Fruit fly (Drosophila melanogaster) whole organism, embryonic: ENCODE measurements around the gene CG9837.

Experiments
- ATbp ChIP-seq: fragments of 200-800 bp; sonication (Bioruptor generic); optimal IDR thresholded peaks from 2 replicates; lab custom pipeline; 2017; ENCODE audit warnings: missing biosample characterization, mild to moderate bottlenecking, missing genetic modification characterization, missing genetic modification reagents
- Bgb ChIP-seq: fragments of 200-800 bp; sonication (Bioruptor generic); IDR thresholded peaks from 2 replicates; pipeline ENCODE4 v1.3.6; 2022; ENCODE audit warnings: missing biosample characterization, missing genetic modification characterization; ENCODE audit not compliant: partially characterized antibody
- CG10267 ChIP-seq: fragments of 200-800 bp; sonication (Bioruptor generic); optimal IDR thresholded peaks from 2 replicates; lab custom pipeline; 2018; ENCODE audit warnings: missing biosample characterization, mild to moderate bottlenecking, missing genetic modification characterization, moderate library complexity
- CG10543 ChIP-seq: fragments of 200-800 bp; sonication (Bioruptor generic); optimal IDR thresholded peaks from 3 replicates; lab custom pipeline; 2017; ENCODE audit warnings: missing biosample characterization, mild to moderate bottlenecking, missing genetic modification characterization, moderate library complexity
- CG10654 ChIP-seq: fragments of 200-800 bp; sonication (Bioruptor generic); optimal IDR thresholded peaks from 2 replicates; lab custom pipeline; 2016; ENCODE audit warnings: missing biosample characterization, missing genetic modification characterization
- CG11247 ChIP-seq: fragments of 200-800 bp; sonication (Bioruptor generic); IDR thresholded peaks from 2 replicates; pipeline ENCODE4 v1.3.6; 2022; ENCODE audit warnings: missing biosample characterization, missing genetic modification characterization
- CG14050 ChIP-seq: fragments of 200-800 bp; sonication (Bioruptor generic); IDR thresholded peaks from 3 replicates; pipeline ENCODE4 v1.3.6; 2022; ENCODE audit warnings: missing biosample characterization, missing genetic modification characterization
- CG15479 ChIP-seq: fragments of 200-800 bp; sonication (Bioruptor generic); optimal IDR thresholded peaks from 3 replicates; lab custom pipeline; 2019; ENCODE audit warnings: missing biosample characterization, mild to moderate bottlenecking, missing genetic modification characterization, moderate library complexity
- CG17829 ChIP-seq: fragments of 200-800 bp; optimal IDR thresholded peaks from 2 replicates; lab custom pipeline; 2019; ENCODE audit warnings: missing biosample characterization, mild to moderate bottlenecking, missing genetic modification characterization, moderate library complexity
- CG2199 ChIP-seq: fragments of 200-800 bp; sonication (Bioruptor generic); IDR thresholded peaks from 3 replicates; pipeline ENCODE4 v1.3.6; 2022; ENCODE audit warnings: missing biosample characterization, missing genetic modification characterization
- CG32772 ChIP-seq: fragments of 200-800 bp; sonication (Bioruptor generic); IDR thresholded peaks from 2 replicates; pipeline ENCODE4 v1.3.6; 2022; ENCODE audit warnings: missing biosample characterization, missing genetic modification characterization
- CG33213 ChIP-seq: fragments of 200-800 bp; sonication (Bioruptor generic); optimal IDR thresholded peaks from 3 replicates; lab custom pipeline; 2016; ENCODE audit warnings: missing biosample characterization, missing genetic modification characterization
- CG34422 ChIP-seq: fragments of 200-800 bp; sonication (Bioruptor generic); IDR thresholded peaks from 3 replicates; pipeline ENCODE4 v1.3.6; 2022; ENCODE audit warnings: missing biosample characterization, missing genetic modification characterization
- CG4820 ChIP-seq: fragments of 200-800 bp; sonication (Bioruptor generic); optimal IDR thresholded peaks from 3 replicates; lab custom pipeline; 2016; ENCODE audit warnings: missing biosample characterization, missing genetic modification characterization
- CG5953 ChIP-seq: fragments of 200-800 bp; sonication (Bioruptor generic); IDR thresholded peaks from 2 replicates; pipeline ENCODE4 v1.3.6; 2022; ENCODE audit warnings: missing biosample characterization, missing genetic modification characterization
- CG7928 ChIP-seq: fragments of 200-800 bp; sonication (Bioruptor generic); optimal IDR thresholded peaks from 2 replicates; lab custom pipeline; 2017; ENCODE audit warnings: missing biosample characterization, mild to moderate bottlenecking, missing genetic modification characterization
- CG8290 ChIP-seq, 3 experiments: fragments of 200-800 bp; sonication (Bioruptor generic); optimal IDR thresholded peaks; 2 replicates each; lab custom pipeline; 2016 to 2019; ENCODE audit warnings: missing biosample characterization in 3 of 3, missing genetic modification characterization in 3 of 3, mild to moderate bottlenecking in 2 of 3, moderate library complexity in 1 of 3
- CG8924 ChIP-seq: fragments of 200-800 bp; optimal IDR thresholded peaks from 3 replicates; lab custom pipeline; 2019; ENCODE audit warnings: missing biosample characterization, mild to moderate bottlenecking, missing genetic modification characterization, moderate library complexity
- Camta ChIP-seq: fragments of 200-800 bp; sonication (Bioruptor generic); optimal IDR thresholded peaks from 2 replicates; lab custom pipeline; 2016; ENCODE audit warnings: missing biosample characterization, missing genetic modification characterization
- D19A ChIP-seq: fragments of 200-800 bp; optimal IDR thresholded peaks from 3 replicates; lab custom pipeline; 2019; ENCODE audit warnings: missing biosample characterization, mild to moderate bottlenecking, missing genetic modification characterization, moderate library complexity
- Dip2 ChIP-seq: fragments of 200-800 bp; sonication (Bioruptor generic); IDR thresholded peaks from 2 replicates; pipeline ENCODE4 v1.3.6; 2022; ENCODE audit warnings: missing biosample characterization, missing genetic modification characterization
- ERR ChIP-seq: fragments of 200-800 bp; sonication (Bioruptor generic); optimal IDR thresholded peaks from 2 replicates; lab custom pipeline; 2016; ENCODE audit warnings: missing biosample characterization, missing genetic modification characterization
- Fer2 ChIP-seq: fragments of 200-800 bp; sonication (Bioruptor generic); optimal IDR thresholded peaks from 2 replicates; lab custom pipeline; 2018; ENCODE audit warnings: missing biosample characterization, mild to moderate bottlenecking, missing genetic modification characterization, moderate library complexity
- Gug ChIP-seq: fragments of 200-800 bp; sonication (Bioruptor generic); IDR thresholded peaks from 4 replicates; pipeline ENCODE4 v1.3.6; 2022; ENCODE audit warnings: missing biosample characterization, missing genetic modification characterization
- Hand ChIP-seq: fragments of 200-800 bp; sonication (Bioruptor generic); optimal IDR thresholded peaks from 2 replicates; lab custom pipeline; 2017; ENCODE audit warnings: mild to moderate bottlenecking, missing biosample characterization, missing genetic modification reagents, missing genetic modification characterization
- HmgD ChIP-seq: fragments of 200-800 bp; sonication (Bioruptor generic); optimal IDR thresholded peaks from 3 replicates; lab custom pipeline; 2016; ENCODE audit warnings: missing biosample characterization, missing genetic modification characterization
- Hmr ChIP-seq: fragments of 200-800 bp; sonication (Bioruptor generic); optimal IDR thresholded peaks from 3 replicates; lab custom pipeline; 2017; ENCODE audit warnings: mild to moderate bottlenecking, missing biosample characterization, missing genetic modification reagents, missing genetic modification characterization
- Med ChIP-seq: fragments of 200-800 bp; sonication (Bioruptor generic); peaks from one replicate; lab custom pipeline; 2016; ENCODE audit warnings: missing biosample characterization, missing genetic modification characterization, mild to moderate bottlenecking, inconsistent platforms, moderate library complexity
- Oli ChIP-seq: fragments of 200-800 bp; sonication (Bioruptor generic); optimal IDR thresholded peaks from 2 replicates; lab custom pipeline; 2018; ENCODE audit warnings: missing biosample characterization, mild to moderate bottlenecking, missing genetic modification characterization, moderate library complexity
- Scr ChIP-seq: fragments of 200-800 bp; sonication (Bioruptor generic); IDR thresholded peaks from 2 replicates; pipeline ENCODE4 v1.3.6; 2022; ENCODE audit warnings: missing biosample characterization, missing genetic modification characterization; ENCODE audit not compliant: partially characterized antibody
- Sry-β ChIP-seq: fragments of 200-800 bp; sonication (Bioruptor generic); optimal IDR thresholded peaks from 2 replicates; lab custom pipeline; 2018; ENCODE audit warnings: missing biosample characterization, mild to moderate bottlenecking, missing genetic modification characterization, moderate library complexity
- Vsx1 ChIP-seq: fragments of 200-800 bp; sonication (Bioruptor generic); optimal IDR thresholded peaks from 2 replicates; lab custom pipeline; 2017; ENCODE audit warnings: missing biosample characterization, mild to moderate bottlenecking, missing genetic modification characterization, missing genetic modification reagents
- YL-1 ChIP-seq: fragments of 200-800 bp; sonication (Bioruptor generic); optimal IDR thresholded peaks from 3 replicates; lab custom pipeline; 2017; ENCODE audit warnings: missing biosample characterization, mild to moderate bottlenecking, missing genetic modification characterization
- bigmax ChIP-seq: fragments of 200-800 bp; sonication (Bioruptor generic); optimal IDR thresholded peaks from 2 replicates; lab custom pipeline; 2018; ENCODE audit warnings: missing biosample characterization, mild to moderate bottlenecking, missing genetic modification characterization
- danr ChIP-seq: fragments of 200-800 bp; sonication (Bioruptor generic); IDR thresholded peaks from 2 replicates; pipeline ENCODE4 v1.3.6; 2022; ENCODE audit warnings: missing biosample characterization, missing genetic modification characterization
- fd102C ChIP-seq: fragments of 200-800 bp; sonication (Bioruptor generic); optimal IDR thresholded peaks from 2 replicates; lab custom pipeline; 2018; ENCODE audit warnings: missing biosample characterization, mild to moderate bottlenecking, missing genetic modification characterization, moderate library complexity
- ftz-f1 ChIP-seq: fragments of 200-800 bp; sonication (Bioruptor generic); optimal IDR thresholded peaks from 2 replicates; lab custom pipeline; 2016; ENCODE audit warnings: missing biosample characterization, missing genetic modification characterization
- h ChIP-seq: fragments of >200 bp; optimal IDR thresholded peaks from 2 replicates; lab custom pipeline; 2017
- ind ChIP-seq: fragments of 200-800 bp; sonication (Bioruptor generic); optimal IDR thresholded peaks from 3 replicates; lab custom pipeline; 2016; ENCODE audit warnings: missing biosample characterization, missing genetic modification characterization
- jumu ChIP-seq: fragments of 200-800 bp; sonication (Bioruptor generic); optimal IDR thresholded peaks from 3 replicates; lab custom pipeline; 2016; ENCODE audit warnings: missing biosample characterization, missing genetic modification characterization
- kni ChIP-seq: fragments of 200-800 bp; sonication (Bioruptor generic); optimal IDR thresholded peaks from 3 replicates; lab custom pipeline; 2017; ENCODE audit warnings: mild to moderate bottlenecking, missing biosample characterization, missing genetic modification reagents, missing genetic modification characterization
- knrl ChIP-seq: fragments of 200-800 bp; sonication (Bioruptor generic); IDR thresholded peaks from 3 replicates; pipeline ENCODE4 v1.3.6; 2022; ENCODE audit warnings: missing biosample characterization, missing genetic modification characterization; ENCODE audit not compliant: partially characterized antibody
- nerfin-2 ChIP-seq: fragments of 200-800 bp; sonication (Bioruptor generic); IDR thresholded peaks from 2 replicates; pipeline ENCODE4 v1.3.6; 2022; ENCODE audit warnings: missing biosample characterization, missing genetic modification characterization; ENCODE audit not compliant: partially characterized antibody
- nom ChIP-seq: fragments of 200-800 bp; sonication (Bioruptor generic); optimal IDR thresholded peaks from 2 replicates; lab custom pipeline; 2017; ENCODE audit warnings: missing biosample characterization, missing genetic modification characterization, mild to moderate bottlenecking, moderate library complexity, missing genetic modification reagents
- odd ChIP-seq: fragments of 200-800 bp; sonication (Bioruptor generic); optimal IDR thresholded peaks from 2 replicates; lab custom pipeline; 2017; ENCODE audit warnings: missing biosample characterization, mild to moderate bottlenecking, missing genetic modification characterization
- pfk ChIP-seq: fragments of 200-800 bp; sonication (Bioruptor generic); optimal IDR thresholded peaks from 2 replicates; lab custom pipeline; 2018; ENCODE audit warnings: missing biosample characterization, mild to moderate bottlenecking, missing genetic modification characterization, moderate library complexity
- ro ChIP-seq: fragments of 200-800 bp; sonication (Bioruptor generic); IDR thresholded peaks from 2 replicates; pipeline ENCODE4 v1.3.6; 2022; ENCODE audit warnings: missing biosample characterization, missing genetic modification characterization
- run ChIP-seq: fragments of 200-800 bp; sonication (Bioruptor generic); optimal IDR thresholded peaks from 3 replicates; lab custom pipeline; 2018; ENCODE audit warnings: missing biosample characterization, mild to moderate bottlenecking, missing genetic modification characterization
- sc ChIP-seq, 3 experiments: fragments of >200 bp in 2 of 3; fragments of 200-800 bp in 1 of 3; sonication (Bioruptor generic) in 1 of 3; optimal IDR thresholded peaks; 2 replicates in 2 of 3; 3 replicates in 1 of 3; lab custom pipeline; 2017; ENCODE audit warnings: mild to moderate bottlenecking in 1 of 3, missing biosample characterization in 1 of 3, missing genetic modification characterization in 1 of 3, missing genetic modification reagents in 1 of 3
- slbo ChIP-seq: fragments of 200-800 bp; sonication (Bioruptor generic); IDR thresholded peaks from 2 replicates; pipeline ENCODE4 v1.3.6; 2022; ENCODE audit warnings: missing biosample characterization, missing genetic modification characterization
- sug ChIP-seq: fragments of 200-800 bp; optimal IDR thresholded peaks from 2 replicates; lab custom pipeline; 2019; ENCODE audit warnings: missing biosample characterization, mild to moderate bottlenecking, missing genetic modification characterization, moderate library complexity

The CG9837 gene

dm6 chr3R:8818239-8818638, 4.9 kb upstream of the CG9837 start (continued):
- TF ChIP-seq Fer2 (tag; lab: Kevin White, UChicago), result no peak
- no peak for TF ChIP-seq danr (GFP tag; lab: Robert Waterston, UW)
- no peak for TF ChIP-seq h (lab: Kevin White, UChicago)
- TF ChIP-seq D19A, result no peak
- no peak for TF ChIP-seq Hand (GFP tag; lab: Kevin White, UChicago)
- no peak for TF ChIP-seq bigmax (GFP tag; lab: Kevin White, UChicago)
- TF ChIP-seq ind (GFP tag; lab: Kevin White, UChicago), result no peak
- no peak for TF ChIP-seq CG11247 (GFP tag; lab: Robert Waterston, UW)
- TF ChIP-seq CG8290 (GFP tag; optimal IDR thresholded peaks at IDR 0.05; lab: Kevin White, UChicago), result no peak
- TF ChIP-seq CG8290 (tag; optimal IDR thresholded peaks at IDR 0.05; lab: Kevin White, UChicago), result no peak
- no peak for TF ChIP-seq CG32772 (GFP tag; lab: Robert Waterston, UW)
- TF ChIP-seq knrl, result 0 out of 3 replicates have a peak, but pooled peaks have one; percentile 18
- TF ChIP-seq odd, result no peak
- TF ChIP-seq YL-1 (GFP tag; lab: Kevin White, UChicago), result no peak
- TF ChIP-seq Scr (GFP tag; lab: Robert Waterston, UW), result no peak
- no peak for TF ChIP-seq CG14050 (GFP tag; lab: Robert Waterston, UW)
- TF ChIP-seq CG4820 (GFP tag; lab: Kevin White, UChicago), result no peak
- TF ChIP-seq slbo (GFP tag; lab: Robert Waterston, UW), result no peak
- TF ChIP-seq CG33213 (GFP tag; lab: Kevin White, UChicago), result no peak
- TF ChIP-seq Gug, result no peak
- TF ChIP-seq CG5953 (GFP tag; lab: Robert Waterston, UW), result no peak
- no peak for TF ChIP-seq CG7928
- peak; percentile 1 for TF ChIP-seq jumu (GFP tag; lab: Kevin White, UChicago)
- TF ChIP-seq Dip2 (GFP tag; lab: Robert Waterston, UW), result no peak
- no peak for TF ChIP-seq ro
- TF ChIP-seq CG10267 (tag; lab: Kevin White, UChicago), result no peak
- no peak for TF ChIP-seq HmgD (GFP tag; lab: Kevin White, UChicago)
- no peak for TF ChIP-seq ERR (GFP tag; lab: Kevin White, UChicago)
- TF ChIP-seq CG34422, result no peak
- TF ChIP-seq, all 482 proteins: peak for 10

dm6 chr3R:8815074-8815473, 1.7 kb upstream of the CG9837 start:
- TF ChIP-seq ftz-f1 (GFP tag; lab: Kevin White, UChicago), result peak; percentile 68
- TF ChIP-seq pfk, result peak; percentile 7
- TF ChIP-seq Vsx1, result no peak
- no peak for TF ChIP-seq Camta (GFP tag; lab: Kevin White, UChicago)
- peak; percentile 23 for TF ChIP-seq Med (GFP tag; lab: Kevin White, UChicago)
- peak; percentile 42; the same call in 1 of the 3 replicates for TF ChIP-seq knrl
- no peak for TF ChIP-seq CG8924 (tag; lab: Kevin White, UChicago)
- TF ChIP-seq Bgb, result no peak
- TF ChIP-seq Oli, result no peak
- no peak for TF ChIP-seq CG15479
- TF ChIP-seq kni (GFP tag; lab: Kevin White, UChicago), result peak; percentile 46
- TF ChIP-seq CG10654 (GFP tag; lab: Kevin White, UChicago), result no peak
- TF ChIP-seq sug, result no peak
- no peak for TF ChIP-seq Sry-β (GFP tag; lab: Kevin White, UChicago)
- no peak for TF ChIP-seq CG17829
- no peak for TF ChIP-seq ATbp (GFP tag; lab: Kevin White, UChicago)
- no peak for TF ChIP-seq fd102C (GFP tag; lab: Kevin White, UChicago)
- TF ChIP-seq nerfin-2 (GFP tag; lab: Robert Waterston, UW), result no peak
- peak; percentile 67; the same call in 1 of the 3 replicates for TF ChIP-seq CG2199 (GFP tag; lab: Robert Waterston, UW)
- peak; percentile 10 for TF ChIP-seq CG10543 (GFP tag; lab: Kevin White, UChicago)
- no peak for TF ChIP-seq run
- no peak for TF ChIP-seq Hmr (GFP tag; lab: Kevin White, UChicago)
- no peak for TF ChIP-seq sc (optimal IDR thresholded peaks at IDR 0.05; lab: Kevin White, UChicago)
- no peak for TF ChIP-seq sc (GFP tag; optimal IDR thresholded peaks at IDR 0.05; lab: Kevin White, UChicago)
- TF ChIP-seq nom (GFP tag; lab: Kevin White, UChicago), result peak; percentile 11
